Fruit fly (Drosophila melanogaster) whole organism, embryonic: ENCODE measurements around the gene CG5262.

Experiments used
- Abd-B ChIP-seq: fragments of 200-800 bp; sonication (Bioruptor generic); optimal IDR thresholded peaks from 2 replicates; lab custom pipeline; 2018; ENCODE audit warnings: missing biosample characterization, mild to moderate bottlenecking, missing genetic modification characterization, moderate library complexity
- B-H1 ChIP-seq: fragments of 200-800 bp; sonication (Bioruptor generic); IDR thresholded peaks from 3 replicates; pipeline ENCODE4 v1.3.6; 2022; ENCODE audit warnings: missing biosample characterization, missing genetic modification characterization
- B-H2 ChIP-seq: fragments of 200-800 bp; sonication (Bioruptor generic); optimal IDR thresholded peaks from 2 replicates; lab custom pipeline; 2018; ENCODE audit warnings: missing biosample characterization, mild to moderate bottlenecking, missing genetic modification characterization
- BEAF-32 ChIP-seq: fragments of 200-800 bp; sonication (Bioruptor generic); optimal IDR thresholded peaks from 3 replicates; lab custom pipeline; 2017; ENCODE audit warnings: missing biosample characterization, missing genetic modification characterization, mild to moderate bottlenecking, moderate library complexity, missing genetic modification reagents
- CG1024 ChIP-seq: fragments of 200-800 bp; sonication (Bioruptor generic); IDR thresholded peaks from 2 replicates; pipeline ENCODE4 v1.3.6; 2022; ENCODE audit warnings: missing biosample characterization, missing genetic modification characterization
- CG10267 ChIP-seq: fragments of 200-800 bp; sonication (Bioruptor generic); optimal IDR thresholded peaks from 2 replicates; lab custom pipeline; 2018; ENCODE audit warnings: missing biosample characterization, mild to moderate bottlenecking, missing genetic modification characterization, moderate library complexity
- CG10431 ChIP-seq: fragments of 200-800 bp; sonication (Bioruptor generic); optimal IDR thresholded peaks from 3 replicates; lab custom pipeline; 2018; ENCODE audit warnings: missing biosample characterization, mild to moderate bottlenecking, missing genetic modification characterization
- CG12659 ChIP-seq: fragments of 200-800 bp; sonication (Bioruptor generic); optimal IDR thresholded peaks from 3 replicates; lab custom pipeline; 2017; ENCODE audit warnings: mild to moderate bottlenecking, missing biosample characterization, missing genetic modification reagents, missing genetic modification characterization
- CG15696 ChIP-seq: fragments of 200-800 bp; sonication (Bioruptor generic); optimal IDR thresholded peaks from 2 replicates; lab custom pipeline; 2019; ENCODE audit warnings: missing biosample characterization, mild to moderate bottlenecking, missing genetic modification characterization, moderate library complexity
- CG17359 ChIP-seq: fragments of 200-800 bp; sonication (Bioruptor generic); optimal IDR thresholded peaks from 3 replicates; lab custom pipeline; 2018; ENCODE audit warnings: missing biosample characterization, mild to moderate bottlenecking, missing genetic modification characterization, moderate library complexity
- CG3281 ChIP-seq: fragments of 200-800 bp; sonication (Bioruptor generic); optimal IDR thresholded peaks from 3 replicates; lab custom pipeline; 2017; ENCODE audit warnings: missing biosample characterization, mild to moderate bottlenecking, missing genetic modification characterization
- CG33557 ChIP-seq: fragments of 200-800 bp; sonication (Bioruptor generic); optimal IDR thresholded peaks from 2 replicates; lab custom pipeline; 2019; ENCODE audit warnings: missing biosample characterization, mild to moderate bottlenecking, missing genetic modification characterization, moderate library complexity
- CG6272 ChIP-seq: fragments of 200-800 bp; sonication (Bioruptor generic); IDR thresholded peaks from 2 replicates; pipeline ENCODE4 v1.3.6; 2022; ENCODE audit warnings: missing biosample characterization, missing genetic modification characterization
- CG7786 ChIP-seq: fragments of 200-800 bp; sonication (Bioruptor generic); optimal IDR thresholded peaks from 2 replicates; lab custom pipeline; 2016; ENCODE audit warnings: missing biosample characterization, missing genetic modification characterization
- CG7839 ChIP-seq: fragments of 200-800 bp; sonication (Bioruptor generic); optimal IDR thresholded peaks from 3 replicates; lab custom pipeline; 2018; ENCODE audit warnings: missing biosample characterization, mild to moderate bottlenecking, missing genetic modification characterization, moderate library complexity
- CG8089 ChIP-seq: fragments of 200-800 bp; sonication (Bioruptor generic); optimal IDR thresholded peaks from 3 replicates; lab custom pipeline; 2016; ENCODE audit warnings: missing biosample characterization, missing genetic modification characterization
- CG8359 ChIP-seq: fragments of 200-800 bp; sonication (Bioruptor generic); optimal IDR thresholded peaks from 2 replicates; lab custom pipeline; 2017; ENCODE audit warnings: missing biosample characterization, mild to moderate bottlenecking, missing genetic modification characterization, borderline replicate concordance
- CG9215 ChIP-seq: fragments of 200-800 bp; sonication (Bioruptor generic); IDR thresholded peaks from 2 replicates; pipeline ENCODE4 v1.3.6; 2022; ENCODE audit warnings: missing biosample characterization, missing genetic modification characterization
- CG9609 ChIP-seq: fragments of 200-800 bp; sonication (Bioruptor generic); optimal IDR thresholded peaks from 3 replicates; lab custom pipeline; 2016; ENCODE audit warnings: missing biosample characterization, missing genetic modification characterization
- CG9932 ChIP-seq: fragments of 200-800 bp; sonication (Bioruptor generic); IDR thresholded peaks from 2 replicates; pipeline ENCODE4 v1.3.6; 2022; ENCODE audit warnings: missing biosample characterization, missing genetic modification characterization
- CHES-1-like ChIP-seq: fragments of 200-800 bp; sonication (Bioruptor generic); optimal IDR thresholded peaks from 2 replicates; lab custom pipeline; 2016; ENCODE audit warnings: missing biosample characterization, missing genetic modification characterization
- Dp ChIP-seq: fragments of 200-800 bp; sonication (Bioruptor generic); optimal IDR thresholded peaks from 2 replicates; lab custom pipeline; 2018; ENCODE audit warnings: missing biosample characterization, mild to moderate bottlenecking, missing genetic modification characterization, moderate library complexity
- Drgx ChIP-seq: fragments of 200-800 bp; sonication (Bioruptor generic); IDR thresholded peaks from 2 replicates; pipeline ENCODE4 v1.3.6; 2022; ENCODE audit warnings: missing biosample characterization, missing genetic modification characterization
- Hey ChIP-seq: fragments of 200-800 bp; sonication (Bioruptor generic); optimal IDR thresholded peaks from 3 replicates; lab custom pipeline; 2018; ENCODE audit warnings: missing biosample characterization, mild to moderate bottlenecking, missing genetic modification characterization
- Hmr ChIP-seq: fragments of 200-800 bp; sonication (Bioruptor generic); optimal IDR thresholded peaks from 3 replicates; lab custom pipeline; 2017; ENCODE audit warnings: mild to moderate bottlenecking, missing biosample characterization, missing genetic modification reagents, missing genetic modification characterization
- Lim3 ChIP-seq: fragments of 200-800 bp; sonication (Bioruptor generic); IDR thresholded peaks from 2 replicates; pipeline ENCODE4 v1.3.6; 2022; ENCODE audit warnings: missing biosample characterization, missing genetic modification characterization
- Med ChIP-seq: fragments of 200-800 bp; sonication (Bioruptor generic); peaks from one replicate; lab custom pipeline; 2016; ENCODE audit warnings: missing biosample characterization, missing genetic modification characterization, mild to moderate bottlenecking, inconsistent platforms, moderate library complexity
- Nf-YB ChIP-seq: fragments of 200-800 bp; sonication (Bioruptor generic); optimal IDR thresholded peaks from 3 replicates; lab custom pipeline; 2019; ENCODE audit warnings: missing biosample characterization, mild to moderate bottlenecking, missing genetic modification characterization, moderate library complexity
- Spps ChIP-seq: fragments of 200-800 bp; sonication (Bioruptor generic); optimal IDR thresholded peaks from 2 replicates; lab custom pipeline; 2018; ENCODE audit warnings: missing biosample characterization, mild to moderate bottlenecking, missing genetic modification characterization
- Sry-δ ChIP-seq: fragments of 200-800 bp; sonication (Bioruptor generic); optimal IDR thresholded peaks from 2 replicates; lab custom pipeline; 2016; ENCODE audit warnings: missing biosample characterization, missing genetic modification characterization
- bowl ChIP-seq: fragments of 200-800 bp; sonication (Bioruptor generic); IDR thresholded peaks from 2 replicates; pipeline ENCODE4 v1.3.6; 2022; ENCODE audit warnings: missing biosample characterization, missing genetic modification characterization
- cas ChIP-seq: fragments of 200-800 bp; sonication (Bioruptor generic); IDR thresholded peaks from 2 replicates; pipeline ENCODE4 v1.3.6; 2022; ENCODE audit warnings: missing biosample characterization, missing genetic modification characterization
- chn ChIP-seq: fragments of 200-800 bp; sonication (Bioruptor generic); optimal IDR thresholded peaks from 2 replicates; lab custom pipeline; 2016; ENCODE audit warnings: missing biosample characterization, missing genetic modification characterization
- crc ChIP-seq: fragments of 200-800 bp; sonication (Bioruptor generic); optimal IDR thresholded peaks from 2 replicates; lab custom pipeline; 2016; ENCODE audit warnings: missing biosample characterization, missing genetic modification characterization
- gro ChIP-seq: fragments of 200-800 bp; sonication (Bioruptor generic); optimal IDR thresholded peaks from 2 replicates; lab custom pipeline; 2016; ENCODE audit warnings: missing biosample characterization, missing genetic modification characterization
- gt ChIP-seq: fragments of 200-800 bp; sonication (Bioruptor generic); IDR thresholded peaks from 2 replicates; pipeline ENCODE4 v1.3.6; 2022; ENCODE audit warnings: missing biosample characterization, missing genetic modification characterization
- ham ChIP-seq: fragments of 200-800 bp; sonication (Bioruptor generic); IDR thresholded peaks from 2 replicates; pipeline ENCODE4 v1.3.6; 2022; ENCODE audit warnings: missing biosample characterization, missing genetic modification characterization
- insv ChIP-seq, 2 experiments: fragments of 200-800 bp; sonication (Bioruptor generic); optimal IDR thresholded peaks; 3 replicates each; lab custom pipeline; 2016 to 2018; ENCODE audit warnings: missing biosample characterization in 2 of 2, missing genetic modification characterization in 2 of 2
- kah ChIP-seq: fragments of 200-800 bp; sonication (Bioruptor generic); optimal IDR thresholded peaks from 2 replicates; lab custom pipeline; 2018; ENCODE audit warnings: missing biosample characterization, mild to moderate bottlenecking, missing genetic modification characterization
- lab ChIP-seq: fragments of 200-800 bp; sonication (Bioruptor generic); optimal IDR thresholded peaks from 3 replicates; lab custom pipeline; 2017; ENCODE audit warnings: missing biosample characterization, missing genetic modification characterization, mild to moderate bottlenecking, moderate library complexity, missing genetic modification reagents
- psq ChIP-seq: fragments of 200-800 bp; sonication (Bioruptor generic); optimal IDR thresholded peaks from 2 replicates; lab custom pipeline; 2017; ENCODE audit warnings: missing biosample characterization, missing genetic modification characterization
- pum ChIP-seq: fragments of 200-800 bp; sonication (Bioruptor generic); optimal IDR thresholded peaks from 2 replicates; lab custom pipeline; 2016; ENCODE audit warnings: missing biosample characterization, missing genetic modification characterization
- pzg ChIP-seq: fragments of 200-800 bp; sonication (Bioruptor generic); optimal IDR thresholded peaks from 3 replicates; lab custom pipeline; 2018; ENCODE audit warnings: missing biosample characterization, mild to moderate bottlenecking, missing genetic modification characterization, moderate library complexity
- ro ChIP-seq: fragments of 200-800 bp; sonication (Bioruptor generic); IDR thresholded peaks from 2 replicates; pipeline ENCODE4 v1.3.6; 2022; ENCODE audit warnings: missing biosample characterization, missing genetic modification characterization
- sd ChIP-seq: fragments of 200-800 bp; sonication (Bioruptor generic); optimal IDR thresholded peaks from 3 replicates; lab custom pipeline; 2018; ENCODE audit warnings: missing biosample characterization, mild to moderate bottlenecking, missing genetic modification characterization, moderate library complexity
- seq ChIP-seq: fragments of 200-800 bp; sonication (Bioruptor generic); IDR thresholded peaks from 2 replicates; pipeline ENCODE4 v1.3.6; 2022; ENCODE audit warnings: missing biosample characterization, missing genetic modification characterization
- so ChIP-seq: fragments of 200-800 bp; sonication (Bioruptor generic); IDR thresholded peaks from 3 replicates; pipeline ENCODE4 v1.3.6; 2022; ENCODE audit warnings: missing biosample characterization, missing genetic modification characterization
- sqz ChIP-seq: fragments of 200-800 bp; sonication (Bioruptor generic); optimal IDR thresholded peaks from 3 replicates; lab custom pipeline; 2018; ENCODE audit warnings: missing biosample characterization, mild to moderate bottlenecking, missing genetic modification characterization
- tio ChIP-seq: fragments of 200-800 bp; sonication (Bioruptor generic); optimal IDR thresholded peaks from 2 replicates; lab custom pipeline; 2017; ENCODE audit warnings: missing biosample characterization, missing genetic modification characterization, inconsistent platforms
- trem ChIP-seq: fragments of 200-800 bp; optimal IDR thresholded peaks from 3 replicates; lab custom pipeline; 2019; ENCODE audit warnings: missing biosample characterization, mild to moderate bottlenecking, missing genetic modification characterization, moderate library complexity
- ttk ChIP-seq: fragments of 200-800 bp; sonication (Bioruptor generic); IDR thresholded peaks from 2 replicates; pipeline ENCODE4 v2.1.2; 2022; ENCODE audit warnings: missing biosample characterization, missing genetic modification characterization
- wdn ChIP-seq: fragments of 200-800 bp; sonication (Bioruptor generic); IDR thresholded peaks from 2 replicates; pipeline ENCODE4 v1.3.6; 2022; ENCODE audit warnings: missing biosample characterization, missing genetic modification characterization

Gene CG5262

dm6 chr3L:20447337-20447736 is 17.1 kb upstream of the CG5262 start (continued):
- peak; percentile 10 for TF ChIP-seq CG10267
- TF ChIP-seq pum, result no peak
- TF ChIP-seq B-H2 (GFP tag; lab: Kevin White, UChicago), result no peak
- TF ChIP-seq BEAF-32 (GFP tag; lab: Kevin White, UChicago), result no peak
- no peak for TF ChIP-seq pzg (GFP tag; lab: Kevin White, UChicago)
- no peak for TF ChIP-seq CG3281 (GFP tag; lab: Kevin White, UChicago)
- no peak for TF ChIP-seq CG9609
- TF ChIP-seq CG9215 (GFP tag; lab: Robert Waterston, UW), result no peak
- no peak for TF ChIP-seq gro (GFP tag; lab: Kevin White, UChicago)
- no peak for TF ChIP-seq bowl (GFP tag; lab: Robert Waterston, UW)
- TF ChIP-seq Hey (tag; lab: Kevin White, UChicago), result no peak
- TF ChIP-seq CG7786 (GFP tag; lab: Kevin White, UChicago), result no peak
- no peak for TF ChIP-seq Sry-δ (GFP tag; lab: Kevin White, UChicago)
- no peak for TF ChIP-seq CG12659
- no peak for TF ChIP-seq so (GFP tag; lab: Robert Waterston, UW)
- peak; percentile 48; the same call in 1 of the 2 replicates for TF ChIP-seq Drgx (GFP tag; lab: Robert Waterston, UW)
- no peak for TF ChIP-seq crc (GFP tag; lab: Kevin White, UChicago)
- TF ChIP-seq gt, result no peak
- no peak for TF ChIP-seq ro
- no peak for TF ChIP-seq sd
- TF ChIP-seq Med (GFP tag; lab: Kevin White, UChicago), result peak; percentile 55
- no peak for TF ChIP-seq tio (GFP tag; lab: Kevin White, UChicago)
- no peak for TF ChIP-seq ttk (GFP tag; lab: Robert Waterston, UW)
- peak; percentile 32 for TF ChIP-seq CG15696 (tag; lab: Kevin White, UChicago)
- no peak for TF ChIP-seq sqz
- TF ChIP-seq Hmr, result no peak
- TF ChIP-seq kah (GFP tag; lab: Kevin White, UChicago), result no peak
- TF ChIP-seq CG8359 (GFP tag; lab: Kevin White, UChicago), result no peak
- TF ChIP-seq CG7839 (tag; lab: Kevin White, UChicago), result peak; percentile 32
- no peak for TF ChIP-seq CG17359 (tag; lab: Kevin White, UChicago)
- TF ChIP-seq Abd-B (GFP tag; lab: Kevin White, UChicago), result no peak
- no peak for TF ChIP-seq Dp (GFP tag; lab: Kevin White, UChicago)
- TF ChIP-seq insv (GFP tag; optimal IDR thresholded peaks at IDR 0.05; lab: Kevin White, UChicago), result no peak
- no peak for TF ChIP-seq CG9932 (GFP tag; lab: Robert Waterston, UW)
- no peak for TF ChIP-seq seq (GFP tag; lab: Robert Waterston, UW)
- no peak for TF ChIP-seq CG1024 (GFP tag; lab: Robert Waterston, UW)
- TF ChIP-seq Nf-YB (GFP tag; lab: Kevin White, UChicago), result no peak
- TF ChIP-seq psq, result no peak
- TF ChIP-seq CG6272 (GFP tag; lab: Robert Waterston, UW), result no peak
- no peak for TF ChIP-seq lab (GFP tag; lab: Kevin White, UChicago)
- TF ChIP-seq trem (tag; lab: Kevin White, UChicago), result peak; percentile 13
- no peak for TF ChIP-seq ham (GFP tag; lab: Robert Waterston, UW)
- TF ChIP-seq Spps (tag; lab: Kevin White, UChicago), result peak; percentile 34
- no peak for TF ChIP-seq wdn (GFP tag; lab: Robert Waterston, UW)
- TF ChIP-seq CG10431, result no peak
- no peak for TF ChIP-seq B-H1 (GFP tag; lab: Robert Waterston, UW)
- TF ChIP-seq CG33557, result no peak
- TF ChIP-seq cas (GFP tag; lab: Robert Waterston, UW), result no peak
- TF ChIP-seq Lim3, result no peak
- TF ChIP-seq chn (GFP tag; lab: Kevin White, UChicago), result peak; percentile 12
- no peak for TF ChIP-seq CHES-1-like (GFP tag; lab: Kevin White, UChicago)
- no peak for TF ChIP-seq CG8089
